Fruit fly (Drosophila melanogaster) S2 (cell line): ENCODE data around the gene CG32720.

ENCODE experiments used
- CG8478 ChIP-seq: fragments of >200 bp; optimal IDR thresholded peaks from 2 replicates; lab custom pipeline; 2018
- CTCF ChIP-seq, 2 experiments: fragments of >200 bp; optimal IDR thresholded peaks; 2 replicates each; lab custom pipeline; 2018

dm6 chrX:7521566-7522332 is 15.0 kb downstream of the CG32720 start:
- TF ChIP-seq CG8478 (lab: Kevin White, UChicago) (no peak), CTCF (optimal IDR thresholded peaks at IDR 0.05; lab: Kevin White, UChicago) (peak in 1 of 2 experiments; percentile 34)
